Fruit fly (Drosophila melanogaster) whole organism, pupa: ENCODE results near the gene CG5961.
"Not testable (repeated sequence)": the region's sequence is repeated elsewhere in the genome, so short reads cannot be mapped to it uniquely, and the experiment has no call there.

ENCODE experiments used
- CG12605 ChIP-seq: fragments of 200-800 bp; sonication (Bioruptor generic); IDR thresholded peaks from 2 replicates; pipeline ENCODE4 v1.3.6; 2022; ENCODE audit warnings: missing biosample characterization, missing genetic modification characterization
- CG13204 ChIP-seq: fragments of 200-800 bp; sonication (Bioruptor generic); optimal IDR thresholded peaks from 2 replicates; lab custom pipeline; 2018; ENCODE audit warnings: missing biosample characterization, mild to moderate bottlenecking, missing genetic modification characterization, moderate library complexity
- CG15710 ChIP-seq: fragments of 200-800 bp; sonication (Bioruptor generic); optimal IDR thresholded peaks from 2 replicates; lab custom pipeline; 2018; ENCODE audit warnings: missing biosample characterization, mild to moderate bottlenecking, missing genetic modification characterization, moderate library complexity
- CG17806 ChIP-seq: fragments of 200-800 bp; sonication (Bioruptor generic); optimal IDR thresholded peaks from 2 replicates; lab custom pipeline; 2018; ENCODE audit warnings: missing biosample characterization, mild to moderate bottlenecking, missing genetic modification characterization, moderate library complexity
- CG4496 ChIP-seq: fragments of 200-800 bp; sonication (Bioruptor generic); IDR thresholded peaks from 3 replicates; pipeline ENCODE4 v1.3.6; 2022; ENCODE audit warnings: missing biosample characterization, missing genetic modification characterization
- CG8159 ChIP-seq: fragments of 200-800 bp; sonication (Bioruptor generic); optimal IDR thresholded peaks from 3 replicates; lab custom pipeline; 2018; ENCODE audit warnings: missing biosample characterization, mild to moderate bottlenecking, missing genetic modification characterization, moderate library complexity
- CG9948 ChIP-seq: fragments of 200-800 bp; sonication (Bioruptor generic); optimal IDR thresholded peaks from 2 replicates; lab custom pipeline; 2018; ENCODE audit warnings: missing biosample characterization, mild to moderate bottlenecking, missing genetic modification characterization, moderate library complexity
- EcR ChIP-seq: fragments of 200-800 bp; sonication (Bioruptor generic); optimal IDR thresholded peaks from 3 replicates; lab custom pipeline; 2019; ENCODE audit warnings: missing biosample characterization, missing genetic modification characterization, mild to moderate bottlenecking, moderate library complexity, missing genetic modification reagents
- Pif1A ChIP-seq: fragments of 200-800 bp; sonication (Bioruptor generic); optimal IDR thresholded peaks from 3 replicates; lab custom pipeline; 2016; ENCODE audit warnings: missing biosample characterization, missing genetic modification characterization
- Snoo ChIP-seq: fragments of 200-800 bp; sonication (Bioruptor generic); optimal IDR thresholded peaks from 3 replicates; lab custom pipeline; 2017; ENCODE audit warnings: missing biosample characterization, mild to moderate bottlenecking, missing genetic modification characterization, inconsistent platforms
- fd96Ca ChIP-seq: fragments of 200-800 bp; sonication (Bioruptor generic); IDR thresholded peaks from 3 replicates; pipeline ENCODE4 v1.3.6; 2022; ENCODE audit warnings: missing biosample characterization, missing genetic modification characterization
- gl ChIP-seq: fragments of 200-800 bp; sonication (Bioruptor generic); optimal IDR thresholded peaks from 2 replicates; lab custom pipeline; 2018; ENCODE audit warnings: missing biosample characterization, mild to moderate bottlenecking, missing genetic modification characterization

dm6 chr3R:12505493-12505892 lies 45.4 kb upstream of the CG5961 start, which contains the start of gene Hsp70Bb:
- TF ChIP-seq CG4496 (GFP tag; lab: Robert Waterston, UW); CG9948 (tag; lab: Kevin White, UChicago); EcR (GFP tag; lab: Kevin White, UChicago); CG17806 (tag; lab: Kevin White, UChicago); Snoo (tag; lab: Kevin White, UChicago); CG8159 (tag; lab: Kevin White, UChicago); CG15710 (tag; lab: Kevin White, UChicago); CG13204 (GFP tag; lab: Kevin White, UChicago); CG12605; gl (tag; lab: Kevin White, UChicago); fd96Ca; Pif1A (GFP tag; lab: Kevin White, UChicago): not testable (repeated sequence)
